Fruit fly (Drosophila melanogaster) whole organism, embryonic: ENCODE data around the gene CG33791.

ENCODE experiments used
- Adf1 ChIP-seq: fragments of 200-800 bp; sonication (Bioruptor generic); IDR thresholded peaks from 2 replicates; pipeline ENCODE4 v1.3.6; 2022; ENCODE audit warnings: missing biosample characterization, missing genetic modification characterization
- Atf3 ChIP-seq: fragments of 200-800 bp; sonication (Bioruptor generic); optimal IDR thresholded peaks from 3 replicates; lab custom pipeline; 2016; ENCODE audit warnings: missing biosample characterization, missing genetic modification characterization
- Atf6 ChIP-seq: fragments of 200-800 bp; sonication (Bioruptor generic); IDR thresholded peaks from 2 replicates; pipeline ENCODE4 v1.3.6; 2022; ENCODE audit warnings: missing biosample characterization, missing genetic modification characterization
- B-H2 ChIP-seq: fragments of 200-800 bp; sonication (Bioruptor generic); optimal IDR thresholded peaks from 2 replicates; lab custom pipeline; 2018; ENCODE audit warnings: missing biosample characterization, mild to moderate bottlenecking, missing genetic modification characterization
- BEAF-32 ChIP-seq: fragments of 200-800 bp; sonication (Bioruptor generic); optimal IDR thresholded peaks from 3 replicates; lab custom pipeline; 2017; ENCODE audit warnings: missing biosample characterization, missing genetic modification characterization, mild to moderate bottlenecking, moderate library complexity, missing genetic modification reagents
- Bdp1 ChIP-seq: fragments of 200-800 bp; sonication (Bioruptor generic); optimal IDR thresholded peaks from 3 replicates; lab custom pipeline; 2016; ENCODE audit warnings: missing biosample characterization, missing genetic modification characterization
- CG10274 ChIP-seq: fragments of 200-800 bp; sonication (Bioruptor generic); optimal IDR thresholded peaks from 3 replicates; lab custom pipeline; 2017; ENCODE audit warnings: missing biosample characterization, mild to moderate bottlenecking, missing genetic modification characterization
- CG10543 ChIP-seq: fragments of 200-800 bp; sonication (Bioruptor generic); optimal IDR thresholded peaks from 3 replicates; lab custom pipeline; 2017; ENCODE audit warnings: missing biosample characterization, mild to moderate bottlenecking, missing genetic modification characterization, moderate library complexity
- CG10565 ChIP-seq: fragments of 200-800 bp; sonication (Bioruptor generic); optimal IDR thresholded peaks from 3 replicates; lab custom pipeline; 2016; ENCODE audit warnings: missing biosample characterization, mild to moderate bottlenecking, missing genetic modification characterization
- CG11085 ChIP-seq: fragments of 200-800 bp; sonication (Bioruptor generic); IDR thresholded peaks from 2 replicates; pipeline ENCODE4 v1.3.6; 2022; ENCODE audit warnings: missing biosample characterization, missing genetic modification characterization
- CG12769 ChIP-seq: fragments of 200-800 bp; sonication (Bioruptor generic); optimal IDR thresholded peaks from 2 replicates; lab custom pipeline; 2019; ENCODE audit warnings: missing biosample characterization, mild to moderate bottlenecking, missing genetic modification characterization, moderate library complexity
- CG12942 ChIP-seq: fragments of 200-800 bp; sonication (Bioruptor generic); optimal IDR thresholded peaks from 3 replicates; lab custom pipeline; 2016; ENCODE audit warnings: missing biosample characterization, missing genetic modification characterization
- CG14667 ChIP-seq: fragments of 200-800 bp; sonication (Bioruptor generic); IDR thresholded peaks from 2 replicates; pipeline ENCODE4 v1.3.6; 2022; ENCODE audit warnings: missing biosample characterization, missing genetic modification characterization
- CG18599 ChIP-seq: fragments of 200-800 bp; sonication (Bioruptor generic); optimal IDR thresholded peaks from 3 replicates; lab custom pipeline; 2017; ENCODE audit warnings: missing biosample characterization, missing genetic modification characterization, mild to moderate bottlenecking, moderate library complexity, missing genetic modification reagents
- CG3995 ChIP-seq: fragments of 200-800 bp; sonication (Bioruptor generic); optimal IDR thresholded peaks from 3 replicates; lab custom pipeline; 2016; ENCODE audit warnings: missing biosample characterization, missing genetic modification characterization
- CG7745 ChIP-seq: fragments of 200-800 bp; sonication (Bioruptor generic); optimal IDR thresholded peaks from 2 replicates; lab custom pipeline; 2018; ENCODE audit warnings: missing biosample characterization, mild to moderate bottlenecking, missing genetic modification characterization, moderate library complexity
- Deaf1 ChIP-seq: fragments of 200-800 bp; optimal IDR thresholded peaks from 3 replicates; lab custom pipeline; 2019; ENCODE audit warnings: missing biosample characterization, mild to moderate bottlenecking, missing genetic modification characterization, moderate library complexity
- Dref ChIP-seq: fragments of 200-800 bp; sonication (Bioruptor generic); IDR thresholded peaks from 2 replicates; pipeline ENCODE4 v1.3.6; 2022; ENCODE audit warnings: missing biosample characterization, missing genetic modification characterization
- Elba2 ChIP-seq: fragments of 200-800 bp; sonication (Bioruptor generic); optimal IDR thresholded peaks from 3 replicates; lab custom pipeline; 2016; ENCODE audit warnings: missing biosample characterization, missing genetic modification characterization
- Ets65A ChIP-seq: fragments of 200-800 bp; sonication (Bioruptor generic); peaks from one replicate; lab custom pipeline; 2016; ENCODE audit warnings: missing biosample characterization, missing genetic modification characterization
- Fer1 ChIP-seq: fragments of 200-800 bp; sonication (Bioruptor generic); optimal IDR thresholded peaks from 2 replicates; lab custom pipeline; 2017; ENCODE audit warnings: missing biosample characterization, mild to moderate bottlenecking, missing genetic modification characterization
- Hey ChIP-seq: fragments of 200-800 bp; sonication (Bioruptor generic); optimal IDR thresholded peaks from 3 replicates; lab custom pipeline; 2018; ENCODE audit warnings: missing biosample characterization, mild to moderate bottlenecking, missing genetic modification characterization
- Hr78 ChIP-seq, 2 experiments: fragments of 200-800 bp in 1 of 2; fragments of >200 bp in 1 of 2; sonication (Bioruptor generic) in 1 of 2; optimal IDR thresholded peaks; 2 replicates each; lab custom pipeline; 2017 to 2019; ENCODE audit warnings: missing biosample characterization in 2 of 2, missing genetic modification characterization in 2 of 2, mild to moderate bottlenecking in 1 of 2, moderate library complexity in 1 of 2
- Med ChIP-seq: fragments of 200-800 bp; sonication (Bioruptor generic); peaks from one replicate; lab custom pipeline; 2016; ENCODE audit warnings: missing biosample characterization, missing genetic modification characterization, mild to moderate bottlenecking, inconsistent platforms, moderate library complexity
- Ptx1 ChIP-seq: fragments of 200-800 bp; sonication (Bioruptor generic); IDR thresholded peaks from 2 replicates; pipeline ENCODE4 v1.3.6; 2022; ENCODE audit warnings: missing biosample characterization, missing genetic modification characterization
- Rfx ChIP-seq: fragments of 200-800 bp; sonication (Bioruptor generic); IDR thresholded peaks from 2 replicates; pipeline ENCODE4 v1.3.6; 2022; ENCODE audit warnings: missing biosample characterization, missing genetic modification characterization
- Side ChIP-seq: fragments of 200-800 bp; sonication (Bioruptor generic); optimal IDR thresholded peaks from 2 replicates; lab custom pipeline; 2016; ENCODE audit warnings: missing biosample characterization, missing genetic modification characterization
- Stat92E ChIP-seq, 3 experiments: fragments of >200 bp in 2 of 3; fragments of 200-800 bp in 1 of 3; sonication (Bioruptor generic) in 1 of 3; optimal IDR thresholded peaks; 2 replicates each; lab custom pipeline; 2017 to 2019; ENCODE audit warnings: missing biosample characterization in 3 of 3, missing genetic modification characterization in 3 of 3, mild to moderate bottlenecking in 1 of 3, moderate library complexity in 1 of 3
- Xrp1 ChIP-seq: fragments of 200-800 bp; sonication (Bioruptor generic); IDR thresholded peaks from 2 replicates; pipeline ENCODE4 v1.3.6; 2022; ENCODE audit warnings: missing biosample characterization, missing genetic modification characterization
- aop ChIP-seq: fragments of 200-800 bp; sonication (Bioruptor generic); IDR thresholded peaks from 2 replicates; pipeline ENCODE4 v1.3.6; 2022; ENCODE audit warnings: missing biosample characterization, missing genetic modification characterization
- chinmo ChIP-seq: fragments of 200-800 bp; sonication (Bioruptor generic); IDR thresholded peaks from 4 replicates; pipeline ENCODE4 v1.3.6; 2022; ENCODE audit warnings: missing biosample characterization, missing genetic modification characterization; ENCODE audit not compliant: partially characterized antibody
- dpn ChIP-seq, 2 experiments: fragments of 200-800 bp; sonication (Bioruptor generic); optimal IDR thresholded peaks; 3 replicates each; lab custom pipeline; 2016; ENCODE audit warnings: missing biosample characterization in 2 of 2, missing genetic modification characterization in 2 of 2
- en ChIP-seq: fragments of 200-800 bp; sonication (Bioruptor generic); optimal IDR thresholded peaks from 2 replicates; lab custom pipeline; 2016; ENCODE audit warnings: missing biosample characterization, missing genetic modification characterization
- ftz-f1 ChIP-seq: fragments of 200-800 bp; sonication (Bioruptor generic); optimal IDR thresholded peaks from 2 replicates; lab custom pipeline; 2016; ENCODE audit warnings: missing biosample characterization, missing genetic modification characterization
- fu2 ChIP-seq: fragments of 200-800 bp; sonication (Bioruptor generic); optimal IDR thresholded peaks from 2 replicates; lab custom pipeline; 2016; ENCODE audit warnings: missing biosample characterization, missing genetic modification characterization
- grn ChIP-seq: fragments of 200-800 bp; sonication (Bioruptor generic); optimal IDR thresholded peaks from 3 replicates; lab custom pipeline; 2017; ENCODE audit warnings: missing biosample characterization, missing genetic modification characterization
- inv ChIP-seq: fragments of 200-800 bp; sonication (Bioruptor generic); IDR thresholded peaks from 2 replicates; pipeline ENCODE4 v1.3.6; 2022; ENCODE audit warnings: missing biosample characterization, missing genetic modification characterization; ENCODE audit not compliant: partially characterized antibody
- lab ChIP-seq: fragments of 200-800 bp; sonication (Bioruptor generic); optimal IDR thresholded peaks from 3 replicates; lab custom pipeline; 2017; ENCODE audit warnings: missing biosample characterization, missing genetic modification characterization, mild to moderate bottlenecking, moderate library complexity, missing genetic modification reagents
- nerfin-1 ChIP-seq: fragments of 200-800 bp; sonication (Bioruptor generic); optimal IDR thresholded peaks from 3 replicates; lab custom pipeline; 2019; ENCODE audit warnings: missing biosample characterization, mild to moderate bottlenecking, missing genetic modification characterization, moderate library complexity
- nerfin-2 ChIP-seq: fragments of 200-800 bp; sonication (Bioruptor generic); IDR thresholded peaks from 2 replicates; pipeline ENCODE4 v1.3.6; 2022; ENCODE audit warnings: missing biosample characterization, missing genetic modification characterization; ENCODE audit not compliant: partially characterized antibody
- p53 ChIP-seq: fragments of 200-800 bp; sonication (Bioruptor generic); optimal IDR thresholded peaks from 2 replicates; lab custom pipeline; 2016; ENCODE audit warnings: missing biosample characterization, missing genetic modification characterization
- psq ChIP-seq: fragments of 200-800 bp; sonication (Bioruptor generic); optimal IDR thresholded peaks from 2 replicates; lab custom pipeline; 2017; ENCODE audit warnings: missing biosample characterization, missing genetic modification characterization
- sd ChIP-seq: fragments of 200-800 bp; sonication (Bioruptor generic); optimal IDR thresholded peaks from 3 replicates; lab custom pipeline; 2018; ENCODE audit warnings: missing biosample characterization, mild to moderate bottlenecking, missing genetic modification characterization, moderate library complexity
- sens ChIP-seq: fragments of 200-800 bp; sonication (Bioruptor generic); peaks from one replicate; lab custom pipeline; 2016; ENCODE audit warnings: missing biosample characterization, missing genetic modification characterization
- sr ChIP-seq: fragments of 200-800 bp; sonication (Bioruptor generic); IDR thresholded peaks from 3 replicates; pipeline ENCODE4 v1.3.6; 2022; ENCODE audit warnings: missing biosample characterization, missing genetic modification characterization
- sug ChIP-seq: fragments of 200-800 bp; optimal IDR thresholded peaks from 2 replicates; lab custom pipeline; 2019; ENCODE audit warnings: missing biosample characterization, mild to moderate bottlenecking, missing genetic modification characterization, moderate library complexity

The CG33791 gene

dm6 chr3L:1614465-1615084 is 11.8 kb downstream of the CG33791 start:
- 0 out of 4 replicates have a peak, but pooled peaks have one; percentile 18 for TF ChIP-seq chinmo
- 0 out of 3 replicates have a peak, but pooled peaks have one; percentile 25 for TF ChIP-seq sr (GFP tag; lab: Robert Waterston, UW)
- no peak for TF ChIP-seq inv (GFP tag; lab: Robert Waterston, UW)
- no peak for TF ChIP-seq CG14667
- no peak for TF ChIP-seq psq (GFP tag; lab: Kevin White, UChicago)
- peak; percentile 71 for TF ChIP-seq Deaf1
- peak; percentile 46; the same call in 1 of the 2 replicates for TF ChIP-seq Atf6
- peak; percentile 50 for TF ChIP-seq sens
- peak; percentile 85 for TF ChIP-seq CG10543 (GFP tag; lab: Kevin White, UChicago)
- TF ChIP-seq CG12942 = no peak
- TF ChIP-seq ftz-f1 (GFP tag; lab: Kevin White, UChicago) = peak; percentile 57
- no peak for TF ChIP-seq CG7745 (tag; lab: Kevin White, UChicago)
- TF ChIP-seq nerfin-2 (GFP tag; lab: Robert Waterston, UW) = no peak
- TF ChIP-seq Elba2 (GFP tag; lab: Kevin White, UChicago) = no peak
- peak; percentile 47 for TF ChIP-seq Ets65A (GFP tag; lab: Kevin White, UChicago)
- TF ChIP-seq Hr78 (GFP tag; optimal IDR thresholded peaks at IDR 0.05; lab: Kevin White, UChicago) = peak in 1 of 2 experiments; percentile 55
- 0 out of 2 replicates have a peak, but pooled peaks have one; percentile 4 for TF ChIP-seq Rfx (GFP tag; lab: Robert Waterston, UW)
- TF ChIP-seq CG12769 (tag; lab: Kevin White, UChicago) = peak; percentile 66
- TF ChIP-seq sd (tag; lab: Kevin White, UChicago) = peak; percentile 63
- peak; percentile 13; the same call in 1 of the 2 replicates for TF ChIP-seq Adf1

dm6 chr3L:1615701-1616100 is 12.9 kb downstream of the CG33791 start, which contains the start of gene CG12105:
CG12105 (minus strand) TSS chr3L:1615801.
- no peak for TF ChIP-seq aop (GFP tag; lab: Robert Waterston, UW)
- TF ChIP-seq Med (GFP tag; lab: Kevin White, UChicago) = no peak
- TF ChIP-seq en (GFP tag; lab: Kevin White, UChicago) = no peak
- no peak for TF ChIP-seq Dref
- TF ChIP-seq Hey (tag; lab: Kevin White, UChicago) = no peak
- no peak for TF ChIP-seq CG10565 (GFP tag; lab: Kevin White, UChicago)

- TF ChIP-seq nerfin-1 (peak; percentile 33), Stat92E (GFP tag; optimal IDR thresholded peaks at IDR 0.05; lab: Kevin White, UChicago) (peak in 1 of 3 experiments; percentile 53), Atf3 (GFP tag; lab: Kevin White, UChicago) (no peak), Side (GFP tag; lab: Kevin White, UChicago) (no peak), Fer1 (GFP tag; lab: Kevin White, UChicago) (peak; percentile 27), p53 (GFP tag; lab: Kevin White, UChicago) (no peak), B-H2 (GFP tag; lab: Kevin White, UChicago) (peak; percentile 59), dpn (GFP tag; optimal IDR thresholded peaks at IDR 0.05; lab: Kevin White, UChicago) (peak; percentile 6 to 23), BEAF-32 (GFP tag; lab: Kevin White, UChicago) (peak; percentile 64), Bdp1 (peak; percentile 13), lab (GFP tag; lab: Kevin White, UChicago) (peak; percentile 31), sug (peak; percentile 60), CG11085 (GFP tag; lab: Robert Waterston, UW) (no peak), Dref (0 out of 2 replicates have a peak, but pooled peaks have one; percentile 10), CG18599 (GFP tag; lab: Kevin White, UChicago) (peak; percentile 61), fu2 (peak; percentile 6), Ptx1 (GFP tag; lab: Robert Waterston, UW) (no peak; the same call in 1 of the 2 replicates), Xrp1 (GFP tag; lab: Robert Waterston, UW) (0 out of 2 replicates have a peak, but pooled peaks have one; percentile 36), grn (GFP tag; lab: Kevin White, UChicago) (no peak), CG3995 (peak; percentile 24), CG10274 (peak; percentile 95)
These were observed 15.5 kb downstream of the CG33791 start, which contains the start of the genes CG13926, ABCB7 and CG33230 for dm6 chr3L:1618116-1618727. CG13926 (minus strand) TSS chr3L:1618158. ABCB7 (plus strand) TSS chr3L:1618414. CG33230 (plus strand) TSS chr3L:1618414.
